Worm (Caenorhabditis elegans): ENCODE data around the gene dcap-1.

- TF ChIP-seq nhr-28 (tag; optimal IDR thresholded peaks at IDR 0.05) (no peak), snpc-4 (tag; optimal IDR thresholded peaks at IDR 0.05) (no peak), blmp-1 (tag; optimal IDR thresholded peaks at IDR 0.05) (no peak), pha-4 (tag; optimal IDR thresholded peaks at IDR 0.05) (no peak), nhr-237 (tag; optimal IDR thresholded peaks at IDR 0.05) (no peak), nhr-12 (tag; optimal IDR thresholded peaks at IDR 0.05) (no peak)
Measured at ce11 chrIV:1005761-1006160, 48.8 kb downstream of the dcap-1 start, which contains the start of gene immp-2.

Data from whole organism, mixed stage, embryonic.